Fruit fly (Drosophila melanogaster) whole organism, embryonic: Measurements from ENCODE around the gene CG31233.

ENCODE experiments used
- Awh ChIP-seq: fragments of 200-800 bp; sonication (Bioruptor generic); IDR thresholded peaks from 2 replicates; pipeline ENCODE4, ENCODE4 v1.3.6; 2022; ENCODE audit warnings: missing biosample characterization, missing genetic modification characterization
- CG11247 ChIP-seq: fragments of 200-800 bp; sonication (Bioruptor generic); IDR thresholded peaks from 2 replicates; pipeline ENCODE4 v1.3.6; 2022; ENCODE audit warnings: missing biosample characterization, missing genetic modification characterization
- CG14860 ChIP-seq: fragments of 200-800 bp; sonication (Bioruptor generic); IDR thresholded peaks from 3 replicates; pipeline ENCODE4 v1.3.6; 2022; ENCODE audit warnings: missing biosample characterization, missing genetic modification characterization; ENCODE audit not compliant: partially characterized antibody
- CG14965 ChIP-seq: fragments of 200-800 bp; sonication (Bioruptor generic); optimal IDR thresholded peaks from 2 replicates; lab custom pipeline; 2016; ENCODE audit warnings: missing biosample characterization, missing genetic modification characterization, borderline replicate concordance
- CG15479 ChIP-seq: fragments of 200-800 bp; sonication (Bioruptor generic); optimal IDR thresholded peaks from 3 replicates; lab custom pipeline; 2019; ENCODE audit warnings: missing biosample characterization, mild to moderate bottlenecking, missing genetic modification characterization, moderate library complexity
- CG17829 ChIP-seq: fragments of 200-800 bp; optimal IDR thresholded peaks from 2 replicates; lab custom pipeline; 2019; ENCODE audit warnings: missing biosample characterization, mild to moderate bottlenecking, missing genetic modification characterization, moderate library complexity
- CG2120 ChIP-seq: fragments of 200-800 bp; sonication (Bioruptor generic); optimal IDR thresholded peaks from 3 replicates; lab custom pipeline; 2016; ENCODE audit warnings: missing biosample characterization, missing genetic modification characterization
- CG2129 ChIP-seq: fragments of 200-800 bp; sonication (Bioruptor generic); IDR thresholded peaks from 2 replicates; pipeline ENCODE4 v1.3.6; 2022; ENCODE audit warnings: missing biosample characterization, missing genetic modification characterization; ENCODE audit not compliant: partially characterized antibody
- CG30020 ChIP-seq: fragments of 200-800 bp; optimal IDR thresholded peaks from 2 replicates; lab custom pipeline; 2019; ENCODE audit warnings: missing biosample characterization, mild to moderate bottlenecking, missing genetic modification characterization, moderate library complexity
- CG30403 ChIP-seq: fragments of 200-800 bp; sonication (Bioruptor generic); optimal IDR thresholded peaks from 3 replicates; lab custom pipeline; 2016; ENCODE audit warnings: missing biosample characterization, missing genetic modification characterization
- CG4730 ChIP-seq: fragments of 200-800 bp; sonication (Bioruptor generic); IDR thresholded peaks from 2 replicates; pipeline ENCODE4 v1.3.6; 2022; ENCODE audit warnings: missing biosample characterization, missing genetic modification characterization
- CG6654 ChIP-seq: fragments of 200-800 bp; sonication (Bioruptor generic); optimal IDR thresholded peaks from 2 replicates; lab custom pipeline; 2017; ENCODE audit warnings: missing biosample characterization, mild to moderate bottlenecking, missing genetic modification characterization
- CG7372 ChIP-seq: fragments of 200-800 bp; sonication (Bioruptor generic); IDR thresholded peaks from 2 replicates; pipeline ENCODE4 v1.3.6; 2022; ENCODE audit warnings: missing biosample characterization, missing genetic modification characterization
- CG8765 ChIP-seq: fragments of 200-800 bp; sonication (Bioruptor generic); IDR thresholded peaks from 2 replicates; pipeline ENCODE4 v1.3.6; 2022; ENCODE audit warnings: missing biosample characterization, missing genetic modification characterization
- CG8944 ChIP-seq: fragments of 200-800 bp; sonication (Bioruptor generic); optimal IDR thresholded peaks from 3 replicates; lab custom pipeline; 2016; ENCODE audit warnings: missing biosample characterization, missing genetic modification characterization
- CG9215 ChIP-seq: fragments of 200-800 bp; sonication (Bioruptor generic); IDR thresholded peaks from 2 replicates; pipeline ENCODE4 v1.3.6; 2022; ENCODE audit warnings: missing biosample characterization, missing genetic modification characterization
- CG9727 ChIP-seq: fragments of 200-800 bp; sonication (Bioruptor generic); optimal IDR thresholded peaks from 3 replicates; lab custom pipeline; 2017; ENCODE audit warnings: missing biosample characterization, mild to moderate bottlenecking, missing genetic modification characterization
- CoRest ChIP-seq: fragments of 200-800 bp; sonication (Bioruptor generic); optimal IDR thresholded peaks from 3 replicates; lab custom pipeline; 2018; ENCODE audit warnings: missing biosample characterization, mild to moderate bottlenecking, missing genetic modification characterization, moderate library complexity
- Dbx ChIP-seq: fragments of 200-800 bp; sonication (Bioruptor generic); IDR thresholded peaks from 3 replicates; pipeline ENCODE4 v1.3.6; 2022; ENCODE audit warnings: missing biosample characterization, missing genetic modification characterization
- Dfd ChIP-seq, 2 experiments: fragments of >200 bp; optimal IDR thresholded peaks; 2 replicates each; lab custom pipeline; 2017; ENCODE audit warnings: missing biosample characterization in 2 of 2, missing genetic modification characterization in 2 of 2
- Hr39 ChIP-seq: fragments of >200 bp; optimal IDR thresholded peaks from 2 replicates; lab custom pipeline; 2017
- Meics ChIP-seq: fragments of 200-800 bp; sonication (Bioruptor generic); optimal IDR thresholded peaks from 2 replicates; lab custom pipeline; 2017; ENCODE audit warnings: missing biosample characterization, mild to moderate bottlenecking, missing genetic modification characterization
- Mes4 ChIP-seq: fragments of 200-800 bp; sonication (Bioruptor generic); optimal IDR thresholded peaks from 2 replicates; lab custom pipeline; 2016; ENCODE audit warnings: missing biosample characterization, missing genetic modification characterization
- Nf-YB ChIP-seq: fragments of 200-800 bp; sonication (Bioruptor generic); optimal IDR thresholded peaks from 3 replicates; lab custom pipeline; 2019; ENCODE audit warnings: missing biosample characterization, mild to moderate bottlenecking, missing genetic modification characterization, moderate library complexity
- Optix ChIP-seq: fragments of 200-800 bp; sonication (Bioruptor generic); IDR thresholded peaks from 3 replicates; pipeline ENCODE4 v1.3.6; 2022; ENCODE audit warnings: missing biosample characterization, missing genetic modification characterization
- Scr ChIP-seq: fragments of 200-800 bp; sonication (Bioruptor generic); IDR thresholded peaks from 2 replicates; pipeline ENCODE4 v1.3.6; 2022; ENCODE audit warnings: missing biosample characterization, missing genetic modification characterization; ENCODE audit not compliant: partially characterized antibody
- Sin3A ChIP-seq: fragments of >200 bp; optimal IDR thresholded peaks from 2 replicates; lab custom pipeline; 2018
- Sox100B ChIP-seq: fragments of 200-800 bp; sonication (Bioruptor generic); optimal IDR thresholded peaks from 3 replicates; lab custom pipeline; 2018; ENCODE audit warnings: missing biosample characterization, mild to moderate bottlenecking, missing genetic modification characterization
- Sox102F ChIP-seq: fragments of 200-800 bp; sonication (Bioruptor generic); optimal IDR thresholded peaks from 2 replicates; lab custom pipeline; 2018; ENCODE audit warnings: missing biosample characterization, mild to moderate bottlenecking, missing genetic modification characterization, moderate library complexity
- ac ChIP-seq: fragments of 200-800 bp; sonication (Bioruptor generic); optimal IDR thresholded peaks from 3 replicates; lab custom pipeline; 2017; ENCODE audit warnings: missing biosample characterization, mild to moderate bottlenecking, missing genetic modification characterization
- br ChIP-seq: fragments of >200 bp; optimal IDR thresholded peaks from 2 replicates; lab custom pipeline; 2017
- btn ChIP-seq: fragments of 200-800 bp; sonication (Bioruptor generic); optimal IDR thresholded peaks from 2 replicates; lab custom pipeline; 2016; ENCODE audit warnings: missing biosample characterization, missing genetic modification characterization
- cas ChIP-seq: fragments of 200-800 bp; sonication (Bioruptor generic); IDR thresholded peaks from 2 replicates; pipeline ENCODE4 v1.3.6; 2022; ENCODE audit warnings: missing biosample characterization, missing genetic modification characterization
- corto ChIP-seq: fragments of 200-800 bp; sonication (Bioruptor generic); optimal IDR thresholded peaks from 2 replicates; lab custom pipeline; 2016; ENCODE audit warnings: missing biosample characterization, mild to moderate bottlenecking, missing genetic modification characterization, moderate library complexity
- dan ChIP-seq: fragments of 200-800 bp; sonication (Bioruptor generic); IDR thresholded peaks from 2 replicates; pipeline ENCODE4 v1.3.6; 2022; ENCODE audit warnings: missing biosample characterization, missing genetic modification characterization
- disco-r ChIP-seq: fragments of 200-800 bp; sonication (Bioruptor generic); optimal IDR thresholded peaks from 2 replicates; lab custom pipeline; 2016; ENCODE audit warnings: missing biosample characterization, missing genetic modification characterization
- dm ChIP-seq: fragments of 200-800 bp; sonication (Bioruptor generic); optimal IDR thresholded peaks from 3 replicates; lab custom pipeline; 2016; ENCODE audit warnings: missing biosample characterization, missing genetic modification characterization
- exex ChIP-seq: fragments of 200-800 bp; sonication (Bioruptor generic); optimal IDR thresholded peaks from 4 replicates; lab custom pipeline; 2018; ENCODE audit warnings: missing biosample characterization, mild to moderate bottlenecking, missing genetic modification characterization, moderate library complexity
- gsb-n ChIP-seq: fragments of 200-800 bp; sonication (Bioruptor generic); optimal IDR thresholded peaks from 3 replicates; lab custom pipeline; 2018; ENCODE audit warnings: missing biosample characterization, mild to moderate bottlenecking, missing genetic modification characterization
- hbn ChIP-seq: fragments of 200-800 bp; sonication (Bioruptor generic); IDR thresholded peaks from 2 replicates; pipeline ENCODE4 v1.3.6; 2022; ENCODE audit warnings: missing biosample characterization, missing genetic modification characterization; ENCODE audit not compliant: partially characterized antibody
- hkb ChIP-seq, 2 experiments: fragments of 200-800 bp in 1 of 2; fragments of >200 bp in 1 of 2; sonication (Bioruptor generic) in 1 of 2; IDR thresholded peaks in 1 of 2; optimal IDR thresholded peaks in 1 of 2; 2 replicates each; pipeline versions ENCODE4 v1.3.6 to Lab custom; 2017 to 2022; ENCODE audit warnings: missing biosample characterization in 1 of 2, missing genetic modification characterization in 1 of 2
- knrl ChIP-seq: fragments of 200-800 bp; sonication (Bioruptor generic); IDR thresholded peaks from 3 replicates; pipeline ENCODE4 v1.3.6; 2022; ENCODE audit warnings: missing biosample characterization, missing genetic modification characterization; ENCODE audit not compliant: partially characterized antibody
- lab ChIP-seq: fragments of 200-800 bp; sonication (Bioruptor generic); optimal IDR thresholded peaks from 3 replicates; lab custom pipeline; 2017; ENCODE audit warnings: missing biosample characterization, missing genetic modification characterization, mild to moderate bottlenecking, moderate library complexity, missing genetic modification reagents
- oc ChIP-seq: fragments of 200-800 bp; sonication (Bioruptor generic); optimal IDR thresholded peaks from 2 replicates; lab custom pipeline; 2018; ENCODE audit warnings: missing biosample characterization, mild to moderate bottlenecking, missing genetic modification characterization, moderate library complexity
- onecut ChIP-seq: fragments of 200-800 bp; sonication (Bioruptor generic); IDR thresholded peaks from 2 replicates; pipeline ENCODE4 v1.3.6; 2022; ENCODE audit warnings: missing biosample characterization, missing genetic modification characterization
- pb ChIP-seq: fragments of 200-800 bp; sonication (Bioruptor generic); optimal IDR thresholded peaks from 3 replicates; lab custom pipeline; 2016; ENCODE audit warnings: missing biosample characterization, missing genetic modification characterization
- prd ChIP-seq, 3 experiments: fragments of >200 bp in 2 of 3; fragments of 200-800 bp in 1 of 3; sonication (Bioruptor generic) in 1 of 3; optimal IDR thresholded peaks in 2 of 3; IDR thresholded peaks in 1 of 3; 2 replicates in 2 of 3; 3 replicates in 1 of 3; pipeline versions ENCODE4 v1.3.6 to Lab custom; 2017 to 2022; ENCODE audit warnings: missing biosample characterization in 1 of 3, missing genetic modification characterization in 1 of 3
- slp2 ChIP-seq: fragments of 200-800 bp; sonication (Bioruptor generic); optimal IDR thresholded peaks from 2 replicates; lab custom pipeline; 2016; ENCODE audit warnings: missing biosample characterization, missing genetic modification characterization
- stc ChIP-seq: fragments of 200-800 bp; sonication (Bioruptor generic); IDR thresholded peaks from 2 replicates; pipeline ENCODE4 v1.3.6; 2022; ENCODE audit warnings: missing biosample characterization, missing genetic modification characterization
- twi ChIP-seq: fragments of 200-800 bp; optimal IDR thresholded peaks from 2 replicates; lab custom pipeline; 2019; ENCODE audit warnings: missing biosample characterization, mild to moderate bottlenecking, missing genetic modification characterization, moderate library complexity
- vnd ChIP-seq: fragments of 200-800 bp; sonication (Bioruptor generic); IDR thresholded peaks from 3 replicates; pipeline ENCODE4 v1.3.6; 2022; ENCODE audit warnings: missing biosample characterization, missing genetic modification characterization; ENCODE audit not compliant: partially characterized antibody
- vvl ChIP-seq: fragments of 200-800 bp; sonication (Bioruptor generic); IDR thresholded peaks from 2 replicates; pipeline ENCODE4 v1.3.6; 2022; ENCODE audit warnings: missing biosample characterization, missing genetic modification characterization

Gene CG31233

dm6 chr3R:21703346-21703745 is 46.3 kb upstream of the CG31233 start (continued):
- TF ChIP-seq br (lab: Kevin White, UChicago) (no peak), CG2129 (GFP tag; lab: Robert Waterston, UW) (no peak), CG8944 (GFP tag; lab: Kevin White, UChicago) (no peak), CG11247 (GFP tag; lab: Robert Waterston, UW) (no peak), Hr39 (lab: Kevin White, UChicago) (no peak), CG7372 (GFP tag; lab: Robert Waterston, UW) (no peak), cas (GFP tag; lab: Robert Waterston, UW) (no peak), Awh (GFP tag; lab: Robert Waterston, UW) (no peak), hkb (optimal IDR thresholded peaks at IDR 0.05; lab: Kevin White, UChicago) (no peak), hkb (GFP tag; IDR thresholded peaks at IDR 0.05; lab: Robert Waterston, UW) (0 out of 2 replicates have a peak, but pooled peaks have one; percentile 37), CG17829 (tag; lab: Kevin White, UChicago) (no peak), Scr (GFP tag; lab: Robert Waterston, UW) (no peak), twi (tag; lab: Kevin White, UChicago) (no peak), Sin3A (lab: Kevin White, UChicago) (no peak), slp2 (GFP tag; lab: Kevin White, UChicago) (no peak), CG14860 (no peak), Meics (GFP tag; lab: Kevin White, UChicago) (peak; percentile 28), onecut (GFP tag; lab: Robert Waterston, UW) (no peak), gsb-n (tag; lab: Kevin White, UChicago) (no peak), dan (GFP tag; lab: Robert Waterston, UW) (no peak), CG6654 (GFP tag; lab: Kevin White, UChicago) (no peak), lab (GFP tag; lab: Kevin White, UChicago) (peak; percentile 46), oc (tag; lab: Kevin White, UChicago) (no peak), Nf-YB (no peak), CG9727 (GFP tag; lab: Kevin White, UChicago) (no peak), exex (tag; lab: Kevin White, UChicago) (no peak), ac (GFP tag; lab: Kevin White, UChicago) (no peak), CG15479 (no peak), CG30020 (tag; lab: Kevin White, UChicago) (no peak), vnd (GFP tag; lab: Robert Waterston, UW) (no peak), corto (no peak), pb (GFP tag; lab: Kevin White, UChicago) (no peak), vvl (peak; percentile 77), CoRest (tag; lab: Kevin White, UChicago) (peak; percentile 28), Dbx (no peak), Optix (no peak), CG2120 (GFP tag; lab: Kevin White, UChicago) (no peak), CG14965 (GFP tag; lab: Kevin White, UChicago) (no peak), CG4730 (GFP tag; lab: Robert Waterston, UW) (no peak), disco-r (GFP tag; lab: Kevin White, UChicago) (no peak), Sox102F (GFP tag; lab: Kevin White, UChicago) (peak; percentile 69), btn (no peak), Sox100B (no peak), Mes4 (GFP tag; lab: Kevin White, UChicago) (no peak), CG30403 (GFP tag; lab: Kevin White, UChicago) (peak; percentile 17), CG8765 (GFP tag; lab: Robert Waterston, UW) (no peak), dm (no peak), Dfd (GFP tag; optimal IDR thresholded peaks at IDR 0.05; lab: Kevin White, UChicago) (no peak), CG9215 (GFP tag; lab: Robert Waterston, UW) (no peak), hbn (GFP tag; lab: Robert Waterston, UW) (no peak), knrl (GFP tag; lab: Robert Waterston, UW) (no peak), prd (optimal IDR thresholded peaks at IDR 0.05; lab: Kevin White, UChicago) (no peak), prd (GFP tag; IDR thresholded peaks at IDR 0.05; lab: Robert Waterston, UW) (no peak; the same call in 2 of the 3 replicates), stc (GFP tag; lab: Robert Waterston, UW) (no peak)
